Worm (Caenorhabditis elegans): ENCODE data around the gene ZC239.16.
"Not testable (repeated sequence)": the region's sequence is repeated elsewhere in the genome, so short reads cannot be mapped to it uniquely, and the experiment has no call there.

DNA sequence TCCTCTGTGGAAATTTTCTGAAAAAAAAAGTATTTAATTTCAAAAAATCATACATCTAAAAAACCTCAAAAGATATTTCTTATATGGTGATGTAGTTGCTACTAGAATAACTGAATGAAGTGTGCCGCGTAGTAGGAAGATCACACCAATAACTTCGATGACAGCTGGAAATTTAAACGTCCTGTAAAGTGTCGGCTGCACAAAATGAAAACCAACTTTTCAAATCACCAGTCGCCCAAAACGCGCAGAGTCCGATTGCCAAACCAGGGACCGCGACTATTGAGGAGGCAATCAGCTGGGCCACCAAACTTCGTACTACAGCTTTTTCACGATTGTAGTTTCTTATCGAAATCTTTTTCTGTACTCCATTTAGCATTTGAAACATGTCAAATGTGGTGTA, 23.9 kb downstream of the ZC239.16 start, which contains the start of gene sri-48:
- not testable (repeated sequence) for TF ChIP-seq lin-29, dmd-9 (GFP tag; IDR thresholded peaks at IDR 0.05)

Measured in whole organism, L4 larva.